Worm (Caenorhabditis elegans): Measurements from ENCODE around the gene F28B12.6.
A peak's percentile ranks its signal among the peaks of the same experiment; 100 is the strongest.

DNA sequence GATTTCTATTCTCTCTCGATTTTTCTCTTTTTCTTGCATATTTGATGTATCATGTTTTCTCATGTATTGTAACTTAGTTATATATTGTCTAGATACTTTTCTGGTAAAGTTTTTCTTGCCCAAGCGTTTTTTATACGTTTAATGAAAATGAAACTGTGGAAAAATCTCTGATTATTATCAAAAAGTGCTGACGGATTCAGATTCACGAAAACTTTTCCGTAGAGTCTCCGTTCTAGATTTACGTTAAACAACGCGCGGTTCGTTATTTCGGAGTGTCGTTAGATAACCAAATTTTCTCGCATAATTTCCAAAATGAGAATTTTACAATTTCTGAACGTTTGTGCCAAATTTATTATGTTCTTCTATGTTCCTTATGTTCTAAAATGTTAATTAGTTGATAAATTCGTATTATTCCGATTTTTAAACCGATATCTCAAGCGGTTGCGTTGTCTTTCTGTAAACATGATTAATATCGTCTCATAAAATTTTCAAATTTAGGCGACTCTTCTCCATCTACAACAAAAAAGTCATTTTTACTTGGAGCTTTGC lies 22.4 kb upstream of the F28B12.6 start, which contains the start of gene ptp-2:
- no peak for TF ChIP-seq mep-1 (tag; optimal IDR thresholded peaks at IDR 0.05)
- TF ChIP-seq nhr-237 (tag; optimal IDR thresholded peaks at IDR 0.05), result peak; percentile 13
